Worm (Caenorhabditis elegans) whole organism, L2 larva: ENCODE data around the gene F07F6.7.

Experiments used
- Y55F3AM.14 ChIP-seq: fragments of 200-800 bp; sonication (Bioruptor generic); optimal IDR thresholded peaks from 2 replicates; lab custom pipeline; 2018; ENCODE audit warnings: mild to moderate bottlenecking, missing genetic modification characterization, missing compliant biosample characterization
- aly-2 ChIP-seq: fragments of 150-350 bp; optimal IDR thresholded peaks from 2 replicates; lab custom pipeline; 2014; ENCODE audit warnings: missing biosample characterization, missing genetic modification characterization
- ama-1 ChIP-seq: fragments of 150-350 bp; optimal IDR thresholded peaks from 2 replicates; lab custom pipeline; 2018; ENCODE audit warnings: inconsistent platforms
- ceh-82 ChIP-seq: fragments of 150-350 bp; optimal IDR thresholded peaks from 2 replicates; lab custom pipeline; 2014; ENCODE audit warnings: missing biosample characterization, missing genetic modification characterization
- lin-11 ChIP-seq: fragments of 150-350 bp; sonication (generic microtip); optimal IDR thresholded peaks from 2 replicates; lab custom pipeline; 2014; ENCODE audit warnings: missing biosample characterization, missing genetic modification characterization, inconsistent platforms, mixed read lengths
- lsy-2 ChIP-seq, 2 experiments: fragments of 150-350 bp in 1 of 2; sonication (generic microtip) in 1 of 2; optimal IDR thresholded peaks; 2 replicates each; lab custom pipeline; 2014 to 2017; ENCODE audit warnings: missing biosample characterization in 2 of 2, missing genetic modification characterization in 2 of 2
- mbf-1 ChIP-seq: sonication (generic microtip); optimal IDR thresholded peaks from 2 replicates; lab custom pipeline; 2017; ENCODE audit warnings: missing biosample characterization, missing genetic modification characterization
- nhr-11 ChIP-seq: fragments of 150-350 bp; optimal IDR thresholded peaks from 2 replicates; lab custom pipeline; 2014; ENCODE audit warnings: missing biosample characterization, missing genetic modification characterization
- skn-1 ChIP-seq: sonication (generic microtip); optimal IDR thresholded peaks from 2 replicates; lab custom pipeline; 2017; ENCODE audit warnings: missing biosample characterization, missing genetic modification characterization
- snpc-4 ChIP-seq: fragments of 150-350 bp; optimal IDR thresholded peaks from 2 replicates; lab custom pipeline; 2014; ENCODE audit warnings: missing biosample characterization, missing genetic modification characterization
- ztf-11 ChIP-seq: sonication (generic microtip); optimal IDR thresholded peaks from 2 replicates; lab custom pipeline; 2017; ENCODE audit warnings: missing biosample characterization, missing genetic modification characterization

- TF ChIP-seq mbf-1 (tag; lab: Kevin White, UChicago) = no peak
- no peak for TF ChIP-seq Y55F3AM.14 (GFP tag; lab: Kevin White, UChicago)
- TF ChIP-seq lsy-2 (tag; optimal IDR thresholded peaks at IDR 0.05; lab: Kevin White, UChicago) = no peak
- TF ChIP-seq ztf-11 (tag; lab: Kevin White, UChicago) = no peak
- no peak for TF ChIP-seq ama-1 (lab: Kevin White, UChicago)
- no peak for TF ChIP-seq ceh-82 (tag; lab: Kevin White, UChicago)
- no peak for TF ChIP-seq snpc-4 (tag; lab: Kevin White, UChicago)
- no peak for TF ChIP-seq aly-2
- TF ChIP-seq skn-1 (tag; lab: Kevin White, UChicago) = no peak
- no peak for TF ChIP-seq lin-11
- no peak for TF ChIP-seq nhr-11 (tag; lab: Kevin White, UChicago)
These were observed 4.7 kb downstream of the F07F6.7 start, which contains the start of gene EEED8.15 for ce11 chrII:5418929-5419328.
